Worm (Caenorhabditis elegans): Measurements from ENCODE around the gene K09H11.11.
"Not testable (repeated sequence)": the region's sequence is repeated elsewhere in the genome, so short reads cannot be mapped to it uniquely, and the experiment has no call there.

K09H11.11 gene

DNA sequence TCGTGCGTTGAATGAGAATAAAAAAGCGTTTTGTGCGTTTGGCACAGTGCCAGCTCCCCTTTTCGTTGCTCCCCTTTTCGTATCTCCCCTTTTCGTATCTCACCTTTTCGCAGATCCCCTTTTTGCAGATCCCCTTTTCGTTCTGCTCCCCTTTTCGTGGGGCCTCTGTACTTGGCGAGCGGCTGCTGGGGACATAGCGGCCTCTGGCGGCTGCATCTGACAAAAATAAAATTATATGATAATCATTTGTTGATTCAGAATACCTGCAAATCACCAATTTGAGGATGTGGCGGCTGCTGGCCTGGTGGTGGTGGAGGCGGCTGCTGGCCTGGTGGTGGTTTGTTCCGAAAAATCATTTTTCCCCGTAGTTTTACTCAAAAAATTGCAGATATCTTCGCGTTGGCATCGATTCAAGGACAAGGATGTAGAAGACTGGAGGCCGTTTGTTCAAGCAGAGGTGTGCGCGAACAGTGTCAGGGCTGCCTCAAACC is at the start of gene K09H11.11:
TSS of gene K09H11.11 (minus strand) at position 51 of the 491 bp plus-strand sequence.
- TF ChIP-seq M03D4.4 (tag; optimal IDR thresholded peaks at IDR 0.05); drap-1 (GFP tag; optimal IDR thresholded peaks at IDR 0.05); nhr-12 (tag; optimal IDR thresholded peaks at IDR 0.05): not testable (repeated sequence)

DNA sequence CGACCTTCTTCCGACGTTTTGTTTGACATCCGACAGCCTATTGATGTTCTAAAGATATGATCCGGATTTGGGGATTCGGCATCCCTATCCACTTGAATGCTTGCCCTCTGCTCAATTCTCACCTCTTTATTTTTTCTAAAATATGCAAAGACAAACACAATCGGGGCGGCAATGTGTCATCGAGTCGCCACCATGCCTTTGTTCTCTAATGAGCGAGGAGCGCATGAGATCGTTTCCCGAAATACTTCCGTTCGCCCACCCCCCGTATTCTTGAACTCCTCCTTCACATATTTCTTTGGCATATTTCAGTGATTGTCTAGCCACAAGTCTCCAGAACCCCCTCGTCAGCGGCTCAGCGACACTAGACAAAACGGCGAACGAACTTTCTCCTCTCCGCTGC is 44.3 kb upstream of the K09H11.11 start, which contains the start of gene cyn-17:
TSS of gene cyn-17 (plus strand) at position 301 of the 400 bp plus-strand sequence.
- TF ChIP-seq nhr-12 (tag; optimal IDR thresholded peaks at IDR 0.05) = no peak
- TF ChIP-seq sem-2 (GFP tag; optimal IDR thresholded peaks at IDR 0.05) = no peak
- no peak for TF ChIP-seq nhr-28 (tag; optimal IDR thresholded peaks at IDR 0.05)
- no peak for TF ChIP-seq lin-13 (tag; optimal IDR thresholded peaks at IDR 0.05)
- TF ChIP-seq lin-32 (GFP tag; optimal IDR thresholded peaks at IDR 0.05) = no peak
- no peak for TF ChIP-seq tbx-8 (GFP tag; optimal IDR thresholded peaks at IDR 0.05)
- TF ChIP-seq ceh-39 (tag; optimal IDR thresholded peaks at IDR 0.05) = no peak
- TF ChIP-seq nhr-237 (tag; optimal IDR thresholded peaks at IDR 0.05) = no peak
- TF ChIP-seq nhr-2 (tag; optimal IDR thresholded peaks at IDR 0.05) = no peak
- TF ChIP-seq hlh-1 (tag; optimal IDR thresholded peaks at IDR 0.05) = no peak
- TF ChIP-seq ceh-83 (GFP tag; optimal IDR thresholded peaks at IDR 0.05) = no peak
- no peak for TF ChIP-seq unc-39 (tag; optimal IDR thresholded peaks at IDR 0.05)
- TF ChIP-seq elt-1 (tag; optimal IDR thresholded peaks at IDR 0.05; ENCODE audit: borderline replicate concordance, insufficient read depth) = no peak
- TF ChIP-seq zip-8 (tag; optimal IDR thresholded peaks at IDR 0.05) = no peak
- TF ChIP-seq M03D4.4 (tag; optimal IDR thresholded peaks at IDR 0.05) = no peak

DNA sequence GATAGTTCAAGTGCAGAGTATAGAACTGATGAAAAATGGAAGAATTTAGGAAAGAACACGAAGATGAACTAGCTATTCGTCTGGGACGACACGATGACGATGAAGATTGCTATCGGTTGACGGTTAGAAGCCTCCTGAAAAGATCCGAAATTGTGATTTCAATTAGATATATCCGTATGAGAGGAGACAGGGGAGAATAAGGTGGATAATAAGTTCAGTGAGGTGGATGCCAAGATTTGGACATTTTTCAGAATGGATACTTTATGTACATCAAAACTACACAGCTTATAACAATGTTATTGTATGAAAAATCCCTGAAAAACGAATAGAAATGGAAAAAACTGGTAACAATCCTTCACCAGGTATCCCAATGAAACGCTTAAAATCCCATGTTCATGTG is 43.1 kb upstream of the K09H11.11 start, which contains the start of gene nstp-3:
TSS of gene nstp-3 (minus strand) at position 101 of the 400 bp plus-strand sequence.
- no peak for TF ChIP-seq ceh-39 (tag; optimal IDR thresholded peaks at IDR 0.05)
- TF ChIP-seq elt-1 (tag; optimal IDR thresholded peaks at IDR 0.05; ENCODE audit: borderline replicate concordance, insufficient read depth) = peak; percentile 9
- no peak for TF ChIP-seq sptf-1 (tag; optimal IDR thresholded peaks at IDR 0.05)
- TF ChIP-seq nhr-76 (tag; optimal IDR thresholded peaks at IDR 0.05) = no peak
- TF ChIP-seq elt-3 (tag; optimal IDR thresholded peaks at IDR 0.05) = no peak
- no peak for TF ChIP-seq unc-120 (tag; optimal IDR thresholded peaks at IDR 0.05; ENCODE audit: poor library complexity, severe bottlenecking)
- no peak for TF ChIP-seq M03D4.4 (tag; optimal IDR thresholded peaks at IDR 0.05)
- TF ChIP-seq blmp-1 (tag; optimal IDR thresholded peaks at IDR 0.05) = no peak
- no peak for TF ChIP-seq lin-32 (GFP tag; optimal IDR thresholded peaks at IDR 0.05)

DNA sequence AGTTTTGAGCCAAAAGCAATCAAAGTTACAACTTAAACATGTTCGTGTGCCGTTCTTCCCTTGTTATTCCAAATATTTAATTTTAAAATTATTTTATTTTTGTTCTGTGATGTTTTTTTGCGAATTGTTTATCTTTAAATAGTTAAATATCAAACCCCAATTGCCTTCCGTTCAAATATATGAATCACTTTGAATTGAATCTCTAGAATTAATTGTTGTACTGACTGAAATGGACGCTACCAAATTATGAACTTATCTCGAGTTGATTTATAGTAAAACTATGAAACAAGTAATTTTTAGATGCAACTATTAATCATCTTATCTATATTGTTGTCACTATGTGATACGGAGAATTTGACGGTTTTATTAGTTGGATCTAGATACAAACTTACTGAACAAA is 37.0 kb upstream of the K09H11.11 start, which contains the start of gene ZC250.2:
TSS of gene ZC250.2 (plus strand) at position 301 of the 400 bp plus-strand sequence.
- TF ChIP-seq ztf-11 (tag; optimal IDR thresholded peaks at IDR 0.05) (no peak), mls-2 (tag; optimal IDR thresholded peaks at IDR 0.05) (no peak), drap-1 (GFP tag; optimal IDR thresholded peaks at IDR 0.05) (no peak), cnd-1 (tag; optimal IDR thresholded peaks at IDR 0.05) (no peak), ceh-83 (GFP tag; optimal IDR thresholded peaks at IDR 0.05) (no peak), ces-1 (GFP tag; optimal IDR thresholded peaks at IDR 0.05) (no peak), flh-1 (GFP tag; optimal IDR thresholded peaks at IDR 0.05) (no peak), ham-2 (GFP tag; optimal IDR thresholded peaks at IDR 0.05) (no peak), nhr-2 (tag; optimal IDR thresholded peaks at IDR 0.05) (no peak), zip-8 (tag; optimal IDR thresholded peaks at IDR 0.05) (no peak), elt-1 (tag; optimal IDR thresholded peaks at IDR 0.05; ENCODE audit: borderline replicate concordance, insufficient read depth) (no peak), lin-13 (tag; optimal IDR thresholded peaks at IDR 0.05) (no peak), unc-120 (tag; optimal IDR thresholded peaks at IDR 0.05; ENCODE audit: poor library complexity, severe bottlenecking) (no peak), sptf-1 (tag; optimal IDR thresholded peaks at IDR 0.05) (no peak), unc-62 (GFP tag; optimal IDR thresholded peaks at IDR 0.05) (no peak), M03D4.4 (tag; optimal IDR thresholded peaks at IDR 0.05) (no peak)

DNA sequence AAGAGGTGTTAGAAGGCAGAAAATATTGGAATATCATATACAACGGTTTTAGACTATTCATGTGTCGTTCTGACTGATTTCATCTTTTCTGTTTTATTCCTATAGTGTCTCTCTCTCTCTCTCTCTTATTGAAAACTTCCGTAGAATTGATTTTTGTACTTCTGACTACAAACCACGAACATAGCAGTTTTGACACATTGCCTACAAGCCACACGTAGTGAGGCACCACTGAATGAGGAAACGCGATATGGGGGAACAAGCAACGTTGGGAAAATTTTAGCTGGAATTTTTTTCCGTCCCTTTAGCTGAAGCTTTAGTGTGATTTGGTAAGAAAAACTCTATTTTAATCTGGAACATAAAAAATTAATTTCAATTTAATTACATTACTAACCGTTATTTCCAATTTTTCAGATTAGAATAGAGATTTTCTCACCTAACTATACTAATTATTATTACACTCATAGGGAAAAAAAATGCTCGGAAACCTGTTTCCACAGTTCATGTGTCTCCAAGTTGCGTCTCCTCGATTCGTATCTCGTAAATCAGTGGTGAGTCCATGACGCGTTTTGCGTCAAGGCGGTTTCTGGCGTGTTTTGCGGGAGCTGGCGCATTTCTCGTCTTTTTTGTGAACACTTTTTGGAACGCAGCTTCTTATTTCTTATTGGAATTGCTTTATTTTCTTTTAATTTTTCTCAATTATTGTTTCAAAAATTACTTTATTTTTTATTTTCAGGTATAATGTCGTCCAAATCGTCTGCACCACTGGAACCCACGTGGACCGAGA is 35.6 kb upstream of the K09H11.11 start, which contains the start of the genes nhr-142 and F44E7.9:
TSS of gene nhr-142 (minus strand) at position 57 of the 784 bp plus-strand sequence.
TSS of gene F44E7.9 (plus strand) at position 734 of the 784 bp plus-strand sequence.
- TF ChIP-seq ceh-39 (tag; optimal IDR thresholded peaks at IDR 0.05) (no peak), flh-1 (GFP tag; optimal IDR thresholded peaks at IDR 0.05) (no peak), cnd-1 (tag; optimal IDR thresholded peaks at IDR 0.05) (peak; percentile 4), ham-2 (GFP tag; optimal IDR thresholded peaks at IDR 0.05) (no peak), sem-2 (GFP tag; optimal IDR thresholded peaks at IDR 0.05) (no peak), zip-8 (tag; optimal IDR thresholded peaks at IDR 0.05) (no peak), nhr-2 (tag; optimal IDR thresholded peaks at IDR 0.05) (no peak), mab-5 (tag; optimal IDR thresholded peaks at IDR 0.05) (no peak), ceh-83 (GFP tag; optimal IDR thresholded peaks at IDR 0.05) (no peak), unc-120 (tag; optimal IDR thresholded peaks at IDR 0.05; ENCODE audit: poor library complexity, severe bottlenecking) (peak; percentile 37), lin-32 (GFP tag; optimal IDR thresholded peaks at IDR 0.05) (no peak), snpc-4 (tag; optimal IDR thresholded peaks at IDR 0.05) (no peak), sptf-1 (tag; optimal IDR thresholded peaks at IDR 0.05) (peak; percentile 77), elt-1 (tag; optimal IDR thresholded peaks at IDR 0.05; ENCODE audit: borderline replicate concordance, insufficient read depth) (no peak), lin-13 (tag; optimal IDR thresholded peaks at IDR 0.05) (peak; percentile 83), bed-3 (GFP tag; optimal IDR thresholded peaks at IDR 0.05) (peak; percentile 23), nhr-28 (tag; optimal IDR thresholded peaks at IDR 0.05) (no peak), nhr-237 (tag; optimal IDR thresholded peaks at IDR 0.05) (peak; percentile 47), mls-2 (tag; optimal IDR thresholded peaks at IDR 0.05) (no peak), pha-4 (tag; optimal IDR thresholded peaks at IDR 0.05) (peak; percentile 36), tbx-8 (GFP tag; optimal IDR thresholded peaks at IDR 0.05) (no peak), elt-3 (tag; optimal IDR thresholded peaks at IDR 0.05) (no peak), lsy-2 (tag; optimal IDR thresholded peaks at IDR 0.05) (peak; percentile 72), nhr-76 (tag; optimal IDR thresholded peaks at IDR 0.05) (no peak), unc-62 (GFP tag; optimal IDR thresholded peaks at IDR 0.05) (peak; percentile 29), hlh-1 (tag; optimal IDR thresholded peaks at IDR 0.05) (no peak), ces-1 (GFP tag; optimal IDR thresholded peaks at IDR 0.05) (peak; percentile 49), mep-1 (tag; optimal IDR thresholded peaks at IDR 0.05) (peak; percentile 80), nhr-12 (tag; optimal IDR thresholded peaks at IDR 0.05) (no peak), drap-1 (GFP tag; optimal IDR thresholded peaks at IDR 0.05) (peak; percentile 71), M03D4.4 (tag; optimal IDR thresholded peaks at IDR 0.05) (peak; percentile 50)

All from whole organism, mixed stage, embryonic.